Worm (Caenorhabditis elegans): ENCODE results near the gene folt-2.

DNA sequence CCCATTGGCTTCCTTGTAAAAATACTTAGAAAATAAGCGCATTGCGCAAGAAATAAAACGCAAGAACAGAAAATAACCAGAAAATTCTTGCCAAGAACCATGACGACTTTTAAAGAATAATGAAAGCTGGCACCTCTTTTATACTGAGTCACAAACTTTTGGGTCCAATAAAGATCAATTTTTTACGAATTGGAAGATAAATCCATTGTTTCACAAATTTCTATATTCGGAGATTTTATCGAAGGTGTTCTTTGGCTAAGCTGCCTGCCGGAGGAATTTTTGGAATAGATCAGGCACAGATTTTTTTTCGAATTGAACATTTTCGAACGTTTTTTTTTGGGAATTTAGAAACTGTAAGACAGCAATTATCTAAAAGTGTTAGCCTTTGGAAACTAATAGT is 37.5 kb upstream of the folt-2 start, which contains the start of gene C31B8.9:
- no peak for TF ChIP-seq nhr-237 (tag; optimal IDR thresholded peaks at IDR 0.05)
- no peak for TF ChIP-seq lsy-2 (tag; optimal IDR thresholded peaks at IDR 0.05)
- TF ChIP-seq drap-1 (GFP tag; optimal IDR thresholded peaks at IDR 0.05): no peak
- no peak for TF ChIP-seq sptf-1 (tag; optimal IDR thresholded peaks at IDR 0.05)
- no peak for TF ChIP-seq elt-3 (tag; optimal IDR thresholded peaks at IDR 0.05)
- TF ChIP-seq mls-2 (tag; optimal IDR thresholded peaks at IDR 0.05): no peak
- TF ChIP-seq ceh-43 (GFP tag; optimal IDR thresholded peaks at IDR 0.05): no peak
- no peak for TF ChIP-seq nhr-28 (tag; optimal IDR thresholded peaks at IDR 0.05)
- no peak for TF ChIP-seq cnd-1 (tag; optimal IDR thresholded peaks at IDR 0.05)
- TF ChIP-seq ztf-11 (tag; optimal IDR thresholded peaks at IDR 0.05): no peak
- no peak for TF ChIP-seq nhr-12 (tag; optimal IDR thresholded peaks at IDR 0.05)
- no peak for TF ChIP-seq ces-1 (GFP tag; optimal IDR thresholded peaks at IDR 0.05)

Measured in whole organism, mixed stage, embryonic.